Worm (Caenorhabditis elegans) whole organism, mixed stage, embryonic: ENCODE measurements around the gene sax-7.

Source experiments
- bed-3 ChIP-seq: fragments of 200-800 bp; sonication (Bioruptor generic); optimal IDR thresholded peaks from 3 replicates; lab custom pipeline; 2018; ENCODE audit warnings: mild to moderate bottlenecking, missing genetic modification characterization, moderate library complexity, missing compliant biosample characterization
- blmp-1 ChIP-seq: fragments of 150-350 bp; optimal IDR thresholded peaks from 2 replicates; lab custom pipeline; 2014; ENCODE audit warnings: missing biosample characterization, missing genetic modification characterization
- ceh-43 ChIP-seq: fragments of 200-800 bp; sonication (Bioruptor generic); optimal IDR thresholded peaks from 2 replicates; lab custom pipeline; 2018; ENCODE audit warnings: mild to moderate bottlenecking, missing genetic modification characterization, moderate library complexity, missing compliant biosample characterization
- ceh-83 ChIP-seq: fragments of 200-800 bp; sonication (Bioruptor generic); optimal IDR thresholded peaks from 2 replicates; lab custom pipeline; 2018; ENCODE audit warnings: mild to moderate bottlenecking, missing genetic modification characterization, missing compliant biosample characterization
- ces-1 ChIP-seq: fragments of 150-350 bp; optimal IDR thresholded peaks from 2 replicates; lab custom pipeline; 2014; ENCODE audit warnings: missing biosample characterization, missing genetic modification reagents, missing genetic modification characterization
- cnd-1 ChIP-seq: fragments of 200-800 bp; sonication (Bioruptor generic); optimal IDR thresholded peaks from 2 replicates; lab custom pipeline; 2018; ENCODE audit warnings: mild to moderate bottlenecking, missing genetic modification characterization, missing compliant biosample characterization
- elt-1 ChIP-seq: sonication (generic microtip); optimal IDR thresholded peaks from 2 replicates; lab custom pipeline; 2017; ENCODE audit warnings: missing genetic modification characterization, mild to moderate bottlenecking, missing compliant biosample characterization, antibody characterized with exemption, moderate library complexity, borderline replicate concordance; ENCODE audit not compliant: insufficient read depth
- flh-1 ChIP-seq: fragments of 200-800 bp; sonication (Bioruptor generic); optimal IDR thresholded peaks from 2 replicates; lab custom pipeline; 2018; ENCODE audit warnings: mild to moderate bottlenecking, missing genetic modification characterization, moderate library complexity, missing compliant biosample characterization
- hlh-1 ChIP-seq: fragments of 150-350 bp; optimal IDR thresholded peaks from 2 replicates; lab custom pipeline; 2014; ENCODE audit warnings: missing biosample characterization, missing genetic modification reagents, missing genetic modification characterization
- lin-13 ChIP-seq: fragments of 150-350 bp; optimal IDR thresholded peaks from 2 replicates; lab custom pipeline; 2014; ENCODE audit warnings: missing biosample characterization, missing genetic modification characterization
- lin-32 ChIP-seq: fragments of 200-800 bp; sonication (Bioruptor generic); optimal IDR thresholded peaks from 2 replicates; lab custom pipeline; 2018; ENCODE audit warnings: mild to moderate bottlenecking, missing genetic modification characterization, missing compliant biosample characterization
- lsy-2 ChIP-seq: fragments of 150-350 bp; optimal IDR thresholded peaks from 2 replicates; lab custom pipeline; 2014; ENCODE audit warnings: missing biosample characterization, missing genetic modification characterization
- mab-5 ChIP-seq: fragments of 150-350 bp; optimal IDR thresholded peaks from 2 replicates; lab custom pipeline; 2014; ENCODE audit warnings: missing biosample characterization, missing genetic modification characterization
- mep-1 ChIP-seq: fragments of 150-350 bp; optimal IDR thresholded peaks from 2 replicates; lab custom pipeline; 2017; ENCODE audit warnings: missing biosample characterization, missing genetic modification reagents, missing genetic modification characterization, inconsistent platforms
- mls-2 ChIP-seq: sonication (generic microtip); optimal IDR thresholded peaks from 2 replicates; lab custom pipeline; 2016; ENCODE audit warnings: mild to moderate bottlenecking, missing genetic modification characterization, moderate library complexity, missing compliant biosample characterization
- nhr-12 ChIP-seq: fragments of 150-350 bp; optimal IDR thresholded peaks from 2 replicates; lab custom pipeline; 2014; ENCODE audit warnings: missing biosample characterization, missing genetic modification characterization
- nhr-2 ChIP-seq: fragments of 150-350 bp; optimal IDR thresholded peaks from 2 replicates; lab custom pipeline; 2014; ENCODE audit warnings: missing biosample characterization, missing genetic modification characterization
- nhr-28 ChIP-seq: fragments of 150-350 bp; optimal IDR thresholded peaks from 2 replicates; lab custom pipeline; 2014; ENCODE audit warnings: missing biosample characterization, missing genetic modification characterization
- pha-4 ChIP-seq: fragments of 150-350 bp; optimal IDR thresholded peaks from 2 replicates; lab custom pipeline; 2018; ENCODE audit warnings: missing biosample characterization, missing genetic modification reagents, missing genetic modification characterization
- sem-2 ChIP-seq: fragments of 200-800 bp; sonication (Bioruptor generic); optimal IDR thresholded peaks from 2 replicates; lab custom pipeline; 2018; ENCODE audit warnings: mild to moderate bottlenecking, missing genetic modification characterization, missing compliant biosample characterization
- snpc-4 ChIP-seq: fragments of 150-350 bp; optimal IDR thresholded peaks from 2 replicates; lab custom pipeline; 2014; ENCODE audit warnings: missing biosample characterization, missing genetic modification characterization
- tbx-8 ChIP-seq: fragments of 200-800 bp; sonication (Bioruptor generic); optimal IDR thresholded peaks from 2 replicates; lab custom pipeline; 2018; ENCODE audit warnings: mild to moderate bottlenecking, missing genetic modification characterization, moderate library complexity, missing compliant biosample characterization
- unc-120 ChIP-seq: sonication (generic microtip); optimal IDR thresholded peaks from 2 replicates; lab custom pipeline; 2017; ENCODE audit warnings: missing genetic modification characterization, missing compliant biosample characterization; ENCODE audit not compliant: poor library complexity, severe bottlenecking
- unc-39 ChIP-seq: fragments of 150-350 bp; optimal IDR thresholded peaks from 2 replicates; lab custom pipeline; 2014; ENCODE audit warnings: missing biosample characterization, missing genetic modification characterization
- unc-62 ChIP-seq: fragments of 150-350 bp; optimal IDR thresholded peaks from 2 replicates; lab custom pipeline; 2014; ENCODE audit warnings: missing biosample characterization, missing genetic modification reagents, missing genetic modification characterization
- zip-8 ChIP-seq: fragments of 150-350 bp; optimal IDR thresholded peaks from 2 replicates; lab custom pipeline; 2014; ENCODE audit warnings: missing biosample characterization, missing genetic modification characterization
- ztf-11 ChIP-seq: fragments of 150-350 bp; optimal IDR thresholded peaks from 2 replicates; lab custom pipeline; 2014; ENCODE audit warnings: missing biosample characterization, missing genetic modification characterization

sax-7 gene

DNA sequence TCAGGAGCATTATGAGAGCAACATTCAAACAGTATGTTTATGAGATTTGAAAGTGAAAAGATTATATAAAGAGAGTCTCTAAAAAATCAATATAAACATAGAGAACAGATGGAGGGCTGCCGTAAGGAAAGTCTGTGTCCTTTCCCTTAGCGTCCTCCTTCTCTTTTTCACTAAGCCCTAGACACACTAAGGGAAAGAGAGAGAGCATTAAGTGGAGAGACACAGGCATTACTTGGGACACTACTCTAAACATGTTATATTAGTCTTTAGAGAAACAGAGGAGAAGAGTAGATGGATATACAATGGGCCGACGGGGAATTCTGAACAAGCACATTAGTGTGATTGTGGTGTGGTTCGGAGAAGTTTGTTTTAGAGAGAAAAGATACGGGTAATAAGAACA, 33.9 kb downstream of the sax-7 start:
- TF ChIP-seq ceh-43 (GFP tag; lab: Kevin White, UChicago) (no peak), ces-1 (GFP tag; lab: Kevin White, UChicago) (peak; percentile 75)

DNA sequence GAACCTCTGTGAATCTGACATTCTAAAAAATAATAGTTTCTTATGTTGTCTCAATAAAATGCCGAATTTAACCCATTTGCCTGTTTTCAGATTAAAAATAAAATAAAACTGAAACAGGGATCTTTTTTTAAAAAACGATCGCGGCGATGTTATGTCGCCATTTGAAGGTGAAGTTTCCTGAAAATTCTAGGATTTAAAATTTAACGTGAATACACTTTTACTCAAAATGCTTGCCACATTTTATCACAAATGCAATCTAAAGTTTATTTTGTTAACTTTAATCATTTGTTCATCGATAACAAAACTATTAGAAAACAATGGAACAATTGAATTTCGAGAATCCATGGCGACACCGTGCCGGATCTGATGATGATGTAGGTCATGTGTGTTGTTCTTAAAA, 37.1 kb downstream of the sax-7 start, which contains the start of gene Y42H9AR.2:
Gene Y42H9AR.2, plus strand, starts transcription at position 301 of the 400 bp plus-strand sequence.
- TF ChIP-seq ceh-43 (GFP tag; lab: Kevin White, UChicago) (no peak), zip-8 (tag; lab: Kevin White, UChicago) (no peak), cnd-1 (tag; lab: Kevin White, UChicago) (no peak)

DNA sequence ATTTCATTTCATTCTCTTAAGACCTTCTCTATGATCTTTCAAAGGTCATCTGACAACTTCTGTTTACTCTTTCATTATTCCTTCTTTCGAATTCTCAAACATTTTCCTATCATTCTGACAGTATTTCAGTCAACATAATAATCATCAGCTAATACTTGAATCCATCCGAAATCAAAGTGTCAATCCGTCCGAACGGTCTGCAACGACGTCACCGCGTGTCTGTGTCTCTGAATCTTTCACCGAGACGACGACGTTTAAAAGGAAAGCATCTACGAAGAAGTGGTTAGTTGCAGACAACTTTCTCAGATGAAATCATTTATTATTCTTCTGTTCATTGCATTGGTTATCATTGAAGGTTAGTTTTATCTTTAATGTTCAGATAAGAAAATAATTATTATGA, 39.8 kb downstream of the sax-7 start, which contains the start of gene Y42H9AR.5:
Gene Y42H9AR.5, plus strand, starts transcription at position 301 of the 400 bp plus-strand sequence.
- TF ChIP-seq lin-13 (tag; lab: Kevin White, UChicago) = no peak
- no peak for TF ChIP-seq snpc-4 (tag; lab: Kevin White, UChicago)
- TF ChIP-seq nhr-12 (tag; lab: Kevin White, UChicago) = no peak
- no peak for TF ChIP-seq bed-3 (GFP tag; lab: Kevin White, UChicago)
- TF ChIP-seq mls-2 (tag; lab: Kevin White, UChicago) = no peak
- TF ChIP-seq zip-8 (tag; lab: Kevin White, UChicago) = no peak
- no peak for TF ChIP-seq lsy-2 (tag; lab: Kevin White, UChicago)
- no peak for TF ChIP-seq nhr-28 (tag; lab: Kevin White, UChicago)
- no peak for TF ChIP-seq unc-39 (tag; lab: Kevin White, UChicago)
- TF ChIP-seq flh-1 (GFP tag; lab: Kevin White, UChicago) = no peak
- no peak for TF ChIP-seq pha-4 (tag; lab: Kevin White, UChicago)
- TF ChIP-seq tbx-8 (GFP tag; lab: Kevin White, UChicago) = no peak
- TF ChIP-seq hlh-1 (tag; lab: Kevin White, UChicago) = no peak
- TF ChIP-seq ceh-83 (GFP tag; lab: Kevin White, UChicago) = no peak
- no peak for TF ChIP-seq nhr-2 (tag; lab: Kevin White, UChicago)

DNA sequence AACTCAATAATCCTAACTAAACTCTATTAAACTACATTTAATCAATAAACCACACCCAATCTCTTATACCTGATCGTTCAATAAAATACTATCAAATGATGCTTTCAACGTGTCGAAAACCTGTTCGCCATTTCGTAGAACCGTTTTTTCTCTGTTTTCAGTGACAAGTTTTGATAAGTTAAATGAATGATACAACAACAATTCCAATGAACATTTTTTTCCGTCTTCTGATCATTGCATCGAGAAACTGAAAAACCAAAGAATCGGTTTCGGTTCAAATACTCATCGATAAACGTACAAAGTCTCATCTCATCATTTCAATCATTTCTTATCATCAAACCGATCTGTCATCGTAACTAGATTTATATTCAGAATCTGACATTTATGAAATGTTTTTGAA, 40.7 kb downstream of the sax-7 start:
- TF ChIP-seq unc-120 = no peak
- no peak for TF ChIP-seq mab-5
- no peak for TF ChIP-seq tbx-8 (GFP tag; lab: Kevin White, UChicago)

DNA sequence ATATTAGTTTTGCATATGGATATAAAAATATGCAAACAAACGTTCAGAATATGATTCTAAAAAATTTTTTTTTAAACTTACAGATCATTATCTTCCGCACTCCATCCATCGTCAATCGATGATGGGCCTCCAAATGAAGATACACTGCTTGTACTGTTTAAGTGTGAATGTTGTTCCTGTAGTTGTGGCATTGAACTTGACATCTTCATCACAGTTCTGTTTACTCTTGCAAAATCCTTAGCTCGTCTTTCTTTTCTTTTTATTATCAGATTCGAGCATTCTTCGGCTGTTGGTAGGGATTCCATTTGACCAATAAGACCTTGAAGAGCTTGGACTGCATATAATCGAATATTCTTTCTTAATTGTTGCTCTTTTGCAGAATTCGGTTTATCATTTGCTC, 42.6 kb downstream of the sax-7 start:
- TF ChIP-seq unc-62 (GFP tag; lab: Kevin White, UChicago) = no peak
- TF ChIP-seq nhr-2 (tag; lab: Kevin White, UChicago) = no peak

- TF ChIP-seq lsy-2 (tag; lab: Kevin White, UChicago) (no peak), ces-1 (GFP tag; lab: Kevin White, UChicago) (peak; percentile 11), mep-1 (no peak)
Observed at ce11 chrIV:8107502-8107901, 45.0 kb downstream of the sax-7 start, which contains the start of gene rabs-5. rabs-5 (minus strand) TSS chrIV:8107602.

ce11 chrIV:8112187-8112586, 49.7 kb downstream of the sax-7 start, which contains the start of gene Y42H9AR.4:
Y42H9AR.4 (minus strand) TSS chrIV:8112218.
- TF ChIP-seq elt-1 (tag; lab: Kevin White, UChicago) (no peak), unc-62 (GFP tag; lab: Kevin White, UChicago) (no peak), lin-32 (GFP tag; lab: Kevin White, UChicago) (peak; percentile 65), unc-120 (peak; percentile 67), blmp-1 (tag; lab: Kevin White, UChicago) (peak; percentile 2)

ce11 chrIV:8112646-8113045, 50.2 kb downstream of the sax-7 start:
- no peak for TF ChIP-seq lin-32 (GFP tag; lab: Kevin White, UChicago)
- no peak for TF ChIP-seq sem-2 (GFP tag; lab: Kevin White, UChicago)
- TF ChIP-seq zip-8 (tag; lab: Kevin White, UChicago) = no peak
- no peak for TF ChIP-seq tbx-8 (GFP tag; lab: Kevin White, UChicago)
- no peak for TF ChIP-seq ztf-11
- TF ChIP-seq ces-1 (GFP tag; lab: Kevin White, UChicago) = peak; percentile 31
- no peak for TF ChIP-seq mls-2 (tag; lab: Kevin White, UChicago)
